Worm (Caenorhabditis elegans): ENCODE measurements around the gene F16G10.10.

The F16G10.10 gene

DNA sequence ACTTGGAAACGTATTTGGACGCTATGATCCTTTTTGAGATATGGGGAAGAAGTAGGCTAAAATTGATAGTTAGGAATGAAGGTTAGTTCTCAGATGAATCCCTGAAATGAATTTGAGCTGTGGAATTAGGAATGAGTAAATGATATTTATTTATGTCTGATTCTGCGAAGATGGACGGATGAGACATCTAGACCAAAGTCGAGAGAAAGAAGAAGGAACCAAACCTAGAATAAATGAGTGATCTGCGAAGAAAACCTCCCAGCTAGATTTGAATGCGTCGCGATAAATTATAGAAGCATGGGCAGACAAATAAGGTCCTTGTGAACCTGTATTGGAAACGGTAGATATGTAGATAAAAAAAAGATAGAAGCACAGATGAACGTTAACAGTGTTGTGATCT, 30.8 kb downstream of the F16G10.10 start, which contains the start of gene F43C11.16:
F43C11.16 (minus strand) TSS at position 101 of the 400 bp plus-strand sequence.
- no peak for TF ChIP-seq ceh-43 (GFP tag; optimal IDR thresholded peaks at IDR 0.05)

DNA sequence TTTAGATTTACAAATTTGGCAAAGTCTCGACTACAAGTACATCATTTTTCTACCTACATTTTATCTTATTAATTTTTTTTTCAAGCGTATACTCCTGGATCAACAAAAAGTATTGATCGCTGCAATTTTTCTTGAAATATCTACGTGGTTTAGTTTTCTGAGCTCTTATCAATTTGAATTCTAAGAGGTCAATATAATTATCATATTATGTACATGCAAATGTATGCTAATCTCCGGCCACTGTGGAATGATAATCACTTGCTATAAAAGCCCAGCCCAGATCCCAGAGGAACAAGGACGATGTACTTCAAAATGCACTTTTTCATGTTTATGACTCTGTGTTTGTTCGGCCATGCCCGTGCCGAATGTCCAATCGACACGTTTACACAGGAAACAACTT, 34.0 kb downstream of the F16G10.10 start, which contains the start of gene F43C11.1:
F43C11.1 (plus strand) TSS at position 301 of the 400 bp plus-strand sequence.
- TF ChIP-seq nhr-76 (tag; optimal IDR thresholded peaks at IDR 0.05) (no peak), sem-2 (GFP tag; optimal IDR thresholded peaks at IDR 0.05) (no peak), unc-39 (tag; optimal IDR thresholded peaks at IDR 0.05) (no peak), mls-2 (tag; optimal IDR thresholded peaks at IDR 0.05) (no peak), flh-1 (GFP tag; optimal IDR thresholded peaks at IDR 0.05) (no peak), nhr-237 (tag; optimal IDR thresholded peaks at IDR 0.05) (no peak), zip-8 (tag; optimal IDR thresholded peaks at IDR 0.05) (no peak), nhr-28 (tag; optimal IDR thresholded peaks at IDR 0.05) (no peak), sptf-1 (tag; optimal IDR thresholded peaks at IDR 0.05) (no peak), bed-3 (GFP tag; optimal IDR thresholded peaks at IDR 0.05) (no peak)

- TF ChIP-seq ztf-11 (tag; optimal IDR thresholded peaks at IDR 0.05) (no peak), unc-39 (tag; optimal IDR thresholded peaks at IDR 0.05) (no peak), nhr-12 (tag; optimal IDR thresholded peaks at IDR 0.05) (no peak), nhr-237 (tag; optimal IDR thresholded peaks at IDR 0.05) (no peak), tbx-8 (GFP tag; optimal IDR thresholded peaks at IDR 0.05) (no peak), mep-1 (tag; optimal IDR thresholded peaks at IDR 0.05) (no peak), nhr-2 (tag; optimal IDR thresholded peaks at IDR 0.05) (no peak), lsy-2 (tag; optimal IDR thresholded peaks at IDR 0.05) (no peak), ceh-39 (tag; optimal IDR thresholded peaks at IDR 0.05) (no peak), snpc-4 (tag; optimal IDR thresholded peaks at IDR 0.05) (no peak)
These were observed 36.3 kb downstream of the F16G10.10 start, which contains the start of gene F43C11.2 for ce11 chrII:2354476-2354875. Gene F43C11.2, plus strand, starts transcription at chrII:2354776.

ce11 chrII:2353012-2353411, 37.8 kb downstream of the F16G10.10 start, which contains the start of gene F43C11.3:
Gene F43C11.3, plus strand, starts transcription at chrII:2353312.
- TF ChIP-seq mls-2 (tag; optimal IDR thresholded peaks at IDR 0.05) = no peak
- TF ChIP-seq ceh-43 (GFP tag; optimal IDR thresholded peaks at IDR 0.05) = no peak
- no peak for TF ChIP-seq lin-13 (tag; optimal IDR thresholded peaks at IDR 0.05)
- TF ChIP-seq nhr-76 (tag; optimal IDR thresholded peaks at IDR 0.05) = no peak
- no peak for TF ChIP-seq ztf-11 (tag; optimal IDR thresholded peaks at IDR 0.05)
- no peak for TF ChIP-seq elt-1 (tag; optimal IDR thresholded peaks at IDR 0.05; ENCODE audit: borderline replicate concordance, insufficient read depth)
- no peak for TF ChIP-seq ces-1 (GFP tag; optimal IDR thresholded peaks at IDR 0.05)
- no peak for TF ChIP-seq nhr-237 (tag; optimal IDR thresholded peaks at IDR 0.05)
- no peak for TF ChIP-seq pha-4 (tag; optimal IDR thresholded peaks at IDR 0.05)
- no peak for TF ChIP-seq snpc-4 (tag; optimal IDR thresholded peaks at IDR 0.05)
- no peak for TF ChIP-seq sptf-1 (tag; optimal IDR thresholded peaks at IDR 0.05)
- no peak for TF ChIP-seq hlh-1 (tag; optimal IDR thresholded peaks at IDR 0.05)
- TF ChIP-seq bed-3 (GFP tag; optimal IDR thresholded peaks at IDR 0.05) = no peak
- no peak for TF ChIP-seq flh-1 (GFP tag; optimal IDR thresholded peaks at IDR 0.05)

DNA sequence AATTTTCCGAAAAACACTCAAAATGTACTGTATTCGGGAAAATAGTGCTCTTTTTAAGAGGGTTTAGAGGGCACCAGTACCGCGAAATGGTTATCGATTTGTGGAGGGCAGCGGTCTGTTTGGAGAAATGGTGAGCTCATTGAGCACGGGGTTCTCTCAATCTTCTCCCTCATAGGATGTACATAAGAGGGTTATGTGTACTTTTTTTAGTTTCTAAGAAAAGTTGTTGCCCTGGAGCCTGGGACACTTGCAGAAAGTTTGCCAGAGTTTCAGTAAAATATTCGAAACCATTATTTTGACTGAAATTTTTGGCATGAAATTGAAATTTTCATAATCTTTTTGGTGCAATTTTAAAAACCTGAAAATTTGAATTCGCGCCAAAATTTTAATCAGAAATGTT, 38.2 kb downstream of the F16G10.10 start, which contains the start of gene F43C11.10:
F43C11.10 (minus strand) TSS at position 101 of the 400 bp plus-strand sequence.
- no peak for TF ChIP-seq sptf-1 (tag; optimal IDR thresholded peaks at IDR 0.05)
- TF ChIP-seq mls-2 (tag; optimal IDR thresholded peaks at IDR 0.05) = no peak
- TF ChIP-seq unc-120 (tag; optimal IDR thresholded peaks at IDR 0.05; ENCODE audit: poor library complexity, severe bottlenecking) = no peak
- TF ChIP-seq mab-5 (tag; optimal IDR thresholded peaks at IDR 0.05) = no peak
- no peak for TF ChIP-seq ceh-83 (GFP tag; optimal IDR thresholded peaks at IDR 0.05)
- TF ChIP-seq snpc-4 (tag; optimal IDR thresholded peaks at IDR 0.05) = no peak
- no peak for TF ChIP-seq nhr-28 (tag; optimal IDR thresholded peaks at IDR 0.05)
- TF ChIP-seq pha-4 (tag; optimal IDR thresholded peaks at IDR 0.05) = no peak
- TF ChIP-seq bed-3 (GFP tag; optimal IDR thresholded peaks at IDR 0.05) = no peak
- no peak for TF ChIP-seq blmp-1 (tag; optimal IDR thresholded peaks at IDR 0.05)
- TF ChIP-seq lin-32 (GFP tag; optimal IDR thresholded peaks at IDR 0.05) = no peak
- TF ChIP-seq sem-2 (GFP tag; optimal IDR thresholded peaks at IDR 0.05) = no peak
- TF ChIP-seq ceh-39 (tag; optimal IDR thresholded peaks at IDR 0.05) = no peak
- TF ChIP-seq drap-1 (GFP tag; optimal IDR thresholded peaks at IDR 0.05) = no peak
- no peak for TF ChIP-seq unc-62 (GFP tag; optimal IDR thresholded peaks at IDR 0.05)
- TF ChIP-seq unc-39 (tag; optimal IDR thresholded peaks at IDR 0.05) = no peak
- no peak for TF ChIP-seq ceh-43 (GFP tag; optimal IDR thresholded peaks at IDR 0.05)
- TF ChIP-seq hlh-1 (tag; optimal IDR thresholded peaks at IDR 0.05) = no peak
- TF ChIP-seq ztf-11 (tag; optimal IDR thresholded peaks at IDR 0.05) = no peak

All from whole organism, mixed stage, embryonic.